Worm (Caenorhabditis elegans) whole organism, early embryonic: Measurements from ENCODE around the gene kat-1.

Source experiments
- F13C5.2 ChIP-seq: sonication (generic microtip); optimal IDR thresholded peaks from 2 replicates; lab custom pipeline; 2017; ENCODE audit warnings: mild to moderate bottlenecking, missing genetic modification characterization, inconsistent platforms, missing compliant biosample characterization
- aly-1 ChIP-seq: sonication (generic microtip); optimal IDR thresholded peaks from 2 replicates; lab custom pipeline; 2016; ENCODE audit warnings: missing genetic modification characterization, missing compliant biosample characterization
- ama-1 ChIP-seq: fragments of 150-350 bp; optimal IDR thresholded peaks from 2 replicates; lab custom pipeline; 2014
- ets-7 ChIP-seq: sonication (generic microtip); optimal IDR thresholded peaks from 2 replicates; lab custom pipeline; 2016; ENCODE audit warnings: missing genotype, missing genetic modification characterization, missing compliant biosample characterization
- hmbx-1 ChIP-seq: sonication (generic microtip); optimal IDR thresholded peaks from 2 replicates; lab custom pipeline; 2016; ENCODE audit warnings: mild to moderate bottlenecking, missing genetic modification characterization, missing compliant biosample characterization
- pes-1 ChIP-seq: fragments of 200-800 bp; sonication (Bioruptor generic); IDR thresholded peaks from 2 replicates; pipeline ENCODE4 v1.3.6; 2022; ENCODE audit warnings: missing genetic modification reagents, missing genetic modification characterization, missing compliant biosample characterization
- tbx-37 ChIP-seq: fragments of 200-800 bp; sonication (Bioruptor generic); conservative IDR thresholded peaks from 2 replicates; pipeline ENCODE4 v1.3.6; 2022; ENCODE audit warnings: missing genetic modification reagents, missing genetic modification characterization, missing compliant biosample characterization

ce11 chrII:7116350-7116749, 42.7 kb downstream of the kat-1 start, which contains the start of gene spon-1:
- TF ChIP-seq F13C5.2 = no peak
- no peak for TF ChIP-seq hmbx-1
- no peak for TF ChIP-seq tbx-37 (GFP tag; lab: Robert Waterston, UW)
- TF ChIP-seq pes-1 (GFP tag; lab: Robert Waterston, UW) = no peak
- TF ChIP-seq ama-1 (lab: Kevin White, UChicago) = no peak
- TF ChIP-seq aly-1 (tag; lab: Kevin White, UChicago) = no peak
- no peak for TF ChIP-seq ets-7 (tag; lab: Kevin White, UChicago)
